Worm (Caenorhabditis elegans): ENCODE data around the gene arl-5.

DNA sequence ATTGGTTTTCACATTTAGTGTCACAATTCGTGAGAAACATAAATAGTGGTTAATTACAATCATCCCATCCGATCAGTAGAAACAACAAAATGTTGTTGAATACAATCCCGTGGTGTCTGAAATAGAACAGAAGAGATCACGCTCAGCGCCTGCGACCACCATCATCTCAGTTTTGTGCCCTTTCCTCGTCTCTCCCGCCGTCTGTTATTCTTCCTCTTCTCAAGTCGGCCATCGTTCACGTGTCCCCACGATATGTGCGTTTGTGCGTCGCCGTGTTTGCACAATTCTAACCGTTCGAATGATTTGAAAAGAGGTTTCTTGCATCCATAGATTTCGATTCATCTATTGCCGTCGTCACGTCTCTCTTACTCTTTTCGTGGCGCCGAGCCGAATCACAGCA, 4.3 kb upstream of the arl-5 start, which contains the start of gene panl-3:
- TF ChIP-seq W03F9.2 (tag; optimal IDR thresholded peaks at IDR 0.05): no peak
- no peak for TF ChIP-seq him-1 (tag; optimal IDR thresholded peaks at IDR 0.05)

Data from whole organism, L4/young adult.